Worm (Caenorhabditis elegans) whole organism, L1 larva: ENCODE results near the gene mec-7.
A peak's percentile ranks its signal among the peaks of the same experiment; 100 is the strongest.

Experiments
- C04F5.9 ChIP-seq: sonication (generic microtip); optimal IDR thresholded peaks from 2 replicates; lab custom pipeline; 2016; ENCODE audit warnings: missing genetic modification characterization, missing compliant biosample characterization
- C16A3.4 ChIP-seq: fragments of 150-350 bp; optimal IDR thresholded peaks from 2 replicates; lab custom pipeline; 2014; ENCODE audit warnings: missing biosample characterization, missing genetic modification characterization
- C34B4.2 ChIP-seq: sonication (generic microtip); optimal IDR thresholded peaks from 2 replicates; lab custom pipeline; 2017; ENCODE audit warnings: mild to moderate bottlenecking, missing genetic modification characterization, missing compliant biosample characterization
- F16B12.6 ChIP-seq: fragments of 150-350 bp; optimal IDR thresholded peaks from 2 replicates; lab custom pipeline; 2014; ENCODE audit warnings: missing biosample characterization, missing genetic modification characterization
- aha-1 ChIP-seq: fragments of 150-350 bp; optimal IDR thresholded peaks from 2 replicates; lab custom pipeline; 2014; ENCODE audit warnings: missing biosample characterization, missing genetic modification characterization
- alr-1 ChIP-seq: fragments of 200-800 bp; sonication (Bioruptor generic); optimal IDR thresholded peaks from 2 replicates; lab custom pipeline; 2018; ENCODE audit warnings: borderline replicate concordance, mild to moderate bottlenecking, missing genetic modification characterization, missing compliant biosample characterization
- ama-1 ChIP-seq: fragments of 150-350 bp; optimal IDR thresholded peaks from 2 replicates; lab custom pipeline; 2014
- ceh-63 ChIP-seq: fragments of 200-800 bp; sonication (Bioruptor generic); optimal IDR thresholded peaks from 2 replicates; lab custom pipeline; 2018; ENCODE audit warnings: mild to moderate bottlenecking, missing genetic modification characterization, missing compliant biosample characterization
- ceh-8 ChIP-seq: fragments of 200-800 bp; sonication (Bioruptor generic); optimal IDR thresholded peaks from 2 replicates; lab custom pipeline; 2018; ENCODE audit warnings: mild to moderate bottlenecking, missing genetic modification characterization, moderate library complexity, missing compliant biosample characterization
- ceh-82 ChIP-seq, 3 experiments: fragments of 150-350 bp in 1 of 3; sonication (generic microtip) in 2 of 3; optimal IDR thresholded peaks; 2 replicates each; lab custom pipeline; 2014 to 2017; ENCODE audit warnings: missing biosample characterization in 3 of 3, missing genetic modification characterization in 3 of 3
- ceh-90 ChIP-seq: sonication (generic microtip); optimal IDR thresholded peaks from 2 replicates; lab custom pipeline; 2016; ENCODE audit warnings: missing genetic modification characterization, missing compliant biosample characterization
- ces-1 ChIP-seq: fragments of 150-350 bp; optimal IDR thresholded peaks from 2 replicates; lab custom pipeline; 2014; ENCODE audit warnings: missing biosample characterization, missing genetic modification reagents, missing genetic modification characterization
- dsc-1 ChIP-seq: sonication (generic microtip); optimal IDR thresholded peaks from 2 replicates; lab custom pipeline; 2016; ENCODE audit warnings: mild to moderate bottlenecking, missing genetic modification characterization, missing compliant biosample characterization
- efl-1 ChIP-seq, 4 experiments: fragments of 150-350 bp; optimal IDR thresholded peaks in 3 of 4; peaks in 1 of 4; 1 replicate in 1 of 4; 2 replicates in 3 of 4; lab custom pipeline; 2014; ENCODE audit warnings: missing biosample characterization in 2 of 4, missing genetic modification characterization in 2 of 4, missing genetic modification reagents in 2 of 4
- egl-13 ChIP-seq: sonication (generic microtip); optimal IDR thresholded peaks from 2 replicates; lab custom pipeline; 2016; ENCODE audit warnings: missing genotype, missing genetic modification reagents, missing genetic modification characterization, missing compliant biosample characterization
- elt-2 ChIP-seq: sonication (generic microtip); optimal IDR thresholded peaks from 2 replicates; lab custom pipeline; 2016; ENCODE audit warnings: missing genetic modification characterization, mild to moderate bottlenecking, inconsistent platforms, missing compliant biosample characterization, missing genetic modification reagents
- elt-3 ChIP-seq, 6 experiments: fragments of 150-350 bp in 1 of 6; sonication (generic microtip); optimal IDR thresholded peaks; 2 replicates each; lab custom pipeline; 2017 to 2018; ENCODE audit warnings: missing biosample characterization in 6 of 6, missing genetic modification characterization in 6 of 6, inconsistent platforms in 1 of 6
- ets-5 ChIP-seq: fragments of 200-800 bp; sonication (Bioruptor generic); IDR thresholded peaks from 2 replicates; pipeline ENCODE4 v1.3.6; 2022; ENCODE audit warnings: missing genetic modification characterization, missing compliant biosample characterization
- grh-1 ChIP-seq: fragments of 200-800 bp; sonication (Bioruptor generic); IDR thresholded peaks from 2 replicates; pipeline ENCODE4 v1.3.6; 2022; ENCODE audit warnings: missing genetic modification reagents, missing genetic modification characterization, missing compliant biosample characterization
- hlh-4 ChIP-seq: sonication (generic microtip); optimal IDR thresholded peaks from 2 replicates; lab custom pipeline; 2016; ENCODE audit warnings: mild to moderate bottlenecking, missing genetic modification characterization, missing compliant biosample characterization
- hpl-2 ChIP-seq: fragments of 150-350 bp; optimal IDR thresholded peaks from 2 replicates; lab custom pipeline; 2014; ENCODE audit warnings: missing biosample characterization, missing genetic modification reagents, missing genetic modification characterization
- jun-1 ChIP-seq: fragments of 150-350 bp; optimal IDR thresholded peaks from 2 replicates; lab custom pipeline; 2014; ENCODE audit warnings: missing biosample characterization, missing genetic modification reagents, missing genetic modification characterization
- lin-14 ChIP-seq: fragments of 200-800 bp; sonication (Bioruptor generic); optimal IDR thresholded peaks from 2 replicates; lab custom pipeline; 2018; ENCODE audit warnings: mild to moderate bottlenecking, missing genetic modification characterization, moderate library complexity, missing compliant biosample characterization
- lin-15B ChIP-seq: fragments of 150-350 bp; sonication (generic microtip); optimal IDR thresholded peaks from 3 replicates; lab custom pipeline; 2014; ENCODE audit warnings: missing biosample characterization, missing genetic modification characterization
- lin-35 ChIP-seq, 2 experiments: fragments of 150-350 bp; optimal IDR thresholded peaks; 2 replicates each; lab custom pipeline; 2014; ENCODE audit warnings: missing biosample characterization in 2 of 2, missing genetic modification characterization in 2 of 2, missing genetic modification reagents in 2 of 2
- lir-3 ChIP-seq: sonication (generic microtip); optimal IDR thresholded peaks from 2 replicates; lab custom pipeline; 2016; ENCODE audit warnings: mild to moderate bottlenecking, missing genetic modification characterization, moderate library complexity, missing compliant biosample characterization; ENCODE audit not compliant: poor library complexity
- mab-9 ChIP-seq: fragments of 200-800 bp; sonication (Bioruptor generic); IDR thresholded peaks from 2 replicates; pipeline ENCODE4 v1.3.6; 2022; ENCODE audit warnings: missing genetic modification reagents, missing genetic modification characterization, missing compliant biosample characterization
- mef-2 ChIP-seq: fragments of 150-350 bp; optimal IDR thresholded peaks from 2 replicates; lab custom pipeline; 2014; ENCODE audit warnings: missing biosample characterization, missing genetic modification characterization
- nhr-11 ChIP-seq: fragments of 150-350 bp; optimal IDR thresholded peaks from 2 replicates; lab custom pipeline; 2014; ENCODE audit warnings: missing biosample characterization, missing genetic modification characterization
- nhr-12 ChIP-seq: sonication (generic microtip); optimal IDR thresholded peaks from 2 replicates; lab custom pipeline; 2017; ENCODE audit warnings: missing biosample characterization, missing genetic modification characterization
- nhr-19 ChIP-seq: fragments of 200-800 bp; sonication (Bioruptor generic); conservative IDR thresholded peaks from 2 replicates; pipeline ENCODE4 v1.3.6; 2022; ENCODE audit warnings: missing genetic modification characterization, missing compliant biosample characterization
- nhr-20 ChIP-seq: sonication (generic microtip); optimal IDR thresholded peaks from 2 replicates; lab custom pipeline; 2016; ENCODE audit warnings: mild to moderate bottlenecking, missing genetic modification characterization, missing compliant biosample characterization
- nhr-237 ChIP-seq: fragments of 150-350 bp; optimal IDR thresholded peaks from 2 replicates; lab custom pipeline; 2014; ENCODE audit warnings: missing biosample characterization, missing genetic modification characterization
- nhr-71 ChIP-seq: sonication (generic microtip); optimal IDR thresholded peaks from 2 replicates; lab custom pipeline; 2016; ENCODE audit warnings: mild to moderate bottlenecking, missing genetic modification characterization, moderate library complexity, missing compliant biosample characterization
- nhr-76 ChIP-seq: sonication (generic microtip); optimal IDR thresholded peaks from 2 replicates; lab custom pipeline; 2017; ENCODE audit warnings: missing biosample characterization, missing genetic modification characterization
- nhr-77 ChIP-seq: fragments of 150-350 bp; optimal IDR thresholded peaks from 2 replicates; lab custom pipeline; 2014; ENCODE audit warnings: missing biosample characterization, missing genetic modification characterization
- nhr-84 ChIP-seq: sonication (generic microtip); optimal IDR thresholded peaks from 2 replicates; lab custom pipeline; 2017; ENCODE audit warnings: missing biosample characterization, missing genetic modification characterization
- nhr-90 ChIP-seq: sonication (generic microtip); optimal IDR thresholded peaks from 2 replicates; lab custom pipeline; 2016; ENCODE audit warnings: mild to moderate bottlenecking, missing genetic modification characterization, missing compliant biosample characterization; ENCODE audit not compliant: poor library complexity
- pax-3 ChIP-seq: fragments of 200-800 bp; sonication (Bioruptor generic); optimal IDR thresholded peaks from 2 replicates; lab custom pipeline; 2018; ENCODE audit warnings: mild to moderate bottlenecking, missing genetic modification characterization, moderate library complexity, missing compliant biosample characterization
- pqm-1 ChIP-seq: sonication (generic microtip); optimal IDR thresholded peaks from 3 replicates; lab custom pipeline; 2017; ENCODE audit warnings: missing biosample characterization, missing genetic modification characterization
- skn-1 ChIP-seq: fragments of 150-350 bp; optimal IDR thresholded peaks from 2 replicates; lab custom pipeline; 2014; ENCODE audit warnings: missing biosample characterization, missing genetic modification characterization
- snu-23 ChIP-seq: sonication (generic microtip); optimal IDR thresholded peaks from 2 replicates; lab custom pipeline; 2016; ENCODE audit warnings: missing genetic modification characterization, missing compliant biosample characterization
- sox-4 ChIP-seq: sonication (generic microtip); optimal IDR thresholded peaks from 2 replicates; lab custom pipeline; 2016; ENCODE audit warnings: missing genetic modification characterization, missing compliant biosample characterization
- swsn-7 ChIP-seq: sonication (generic microtip); optimal IDR thresholded peaks from 2 replicates; lab custom pipeline; 2016; ENCODE audit warnings: missing genetic modification characterization, missing compliant biosample characterization
- tlp-1 ChIP-seq: fragments of 150-350 bp; optimal IDR thresholded peaks from 2 replicates; lab custom pipeline; 2014; ENCODE audit warnings: missing biosample characterization, missing genetic modification characterization
- unc-30 ChIP-seq: sonication (generic microtip); optimal IDR thresholded peaks from 2 replicates; lab custom pipeline; 2017; ENCODE audit warnings: missing biosample characterization, missing genetic modification characterization
- unc-62 ChIP-seq: fragments of 150-350 bp; optimal IDR thresholded peaks from 2 replicates; lab custom pipeline; 2014; ENCODE audit warnings: missing biosample characterization, missing genetic modification reagents, missing genetic modification characterization
- unc-98 ChIP-seq: fragments of 200-800 bp; sonication (Bioruptor generic); IDR thresholded peaks from 2 replicates; pipeline ENCODE4 v1.3.6; 2022; ENCODE audit warnings: missing genetic modification characterization, missing compliant biosample characterization
- vab-15 ChIP-seq: sonication (generic microtip); optimal IDR thresholded peaks from 2 replicates; lab custom pipeline; 2017; ENCODE audit warnings: missing genotype, mild to moderate bottlenecking, missing genetic modification characterization, missing compliant biosample characterization
- xbp-1 ChIP-seq: sonication (generic microtip); optimal IDR thresholded peaks from 2 replicates; lab custom pipeline; 2016; ENCODE audit warnings: missing genetic modification characterization, missing compliant biosample characterization
- zag-1 ChIP-seq: fragments of 150-350 bp; optimal IDR thresholded peaks from 2 replicates; lab custom pipeline; 2014; ENCODE audit warnings: missing biosample characterization, missing genetic modification characterization
- ztf-4 ChIP-seq: fragments of 150-350 bp; optimal IDR thresholded peaks from 2 replicates; lab custom pipeline; 2014; ENCODE audit warnings: missing biosample characterization, missing genetic modification characterization

Gene mec-7

DNA sequence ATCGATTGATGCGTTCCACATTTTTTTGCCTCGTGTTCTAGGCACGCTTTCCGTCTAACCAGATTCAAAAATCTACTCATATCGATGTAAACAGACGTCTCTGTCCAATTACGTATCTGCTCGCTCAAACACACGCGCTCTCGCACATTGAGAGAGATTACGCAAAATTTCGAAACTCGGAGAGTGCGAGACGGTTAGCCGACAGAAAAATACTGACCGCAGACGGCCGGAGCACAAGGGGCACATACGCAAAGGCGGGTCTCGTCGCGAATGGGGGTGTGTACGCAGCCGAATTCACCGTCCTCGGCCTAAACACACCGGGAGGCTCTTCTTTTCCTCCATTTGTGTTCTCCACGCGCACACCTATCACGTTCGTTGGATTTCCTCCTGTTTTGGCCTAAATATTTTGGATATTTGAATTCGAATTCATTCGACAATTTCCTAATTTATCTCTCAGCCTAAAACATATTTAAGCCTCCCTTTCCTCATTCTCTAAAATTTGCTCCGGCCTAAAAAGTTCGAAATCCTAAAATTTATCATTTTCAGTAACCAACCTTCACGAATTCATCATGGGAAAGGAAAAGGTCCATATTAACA, 46.7 kb upstream of the mec-7 start, which contains the start of gene eef-1A.2:
eef-1A.2 (plus strand) TSS at position 547 of the 597 bp plus-strand sequence.
- peak; percentile 92 for TF ChIP-seq ceh-8 (GFP tag; lab: Kevin White, UChicago)
- peak; percentile 53 for TF ChIP-seq vab-15 (tag; lab: Kevin White, UChicago)
- peak; percentile 89 to 97 (median 96) for TF ChIP-seq ceh-82 (tag; optimal IDR thresholded peaks at IDR 0.05; lab: Kevin White, UChicago)
- peak; percentile 97 for TF ChIP-seq snu-23 (GFP tag; lab: Kevin White, UChicago)
- TF ChIP-seq aha-1 (tag; lab: Kevin White, UChicago): peak; percentile 76
- TF ChIP-seq hpl-2 (GFP tag; lab: Kevin White, UChicago): peak; percentile 88
- TF ChIP-seq nhr-76 (tag; lab: Kevin White, UChicago): no peak
- TF ChIP-seq efl-1 (optimal IDR thresholded peaks at IDR 0.05; lab: Kevin White, UChicago): peak; percentile 82 to 93
- peak; percentile 79 to 96 for TF ChIP-seq efl-1 (GFP tag; optimal IDR thresholded peaks at IDR 0.05 in 1 of 2; lab: Kevin White, UChicago)
- peak; percentile 92 for TF ChIP-seq egl-13
- TF ChIP-seq lin-14 (GFP tag; lab: Kevin White, UChicago): peak; percentile 99
- TF ChIP-seq nhr-12 (tag; lab: Kevin White, UChicago): no peak
- TF ChIP-seq nhr-20 (tag; lab: Kevin White, UChicago): peak; percentile 97
- TF ChIP-seq dsc-1 (tag; lab: Kevin White, UChicago): peak; percentile 97
- TF ChIP-seq ztf-4 (tag; lab: Kevin White, UChicago): peak; percentile 76
- TF ChIP-seq unc-62 (GFP tag; lab: Kevin White, UChicago): no peak
- TF ChIP-seq ets-5: no peak
- TF ChIP-seq ces-1: peak; percentile 44
- TF ChIP-seq ama-1 (lab: Kevin White, UChicago): peak; percentile 74
- no peak for TF ChIP-seq unc-30 (tag; lab: Kevin White, UChicago)
- TF ChIP-seq C34B4.2: no peak
- no peak for TF ChIP-seq tlp-1 (tag; lab: Kevin White, UChicago)
- peak; percentile 63 for TF ChIP-seq F16B12.6 (tag; lab: Kevin White, UChicago)
- TF ChIP-seq xbp-1 (tag; lab: Kevin White, UChicago): peak; percentile 95
- peak; percentile 94 for TF ChIP-seq nhr-237 (tag; lab: Kevin White, UChicago)
- peak; percentile 79 for TF ChIP-seq lir-3 (tag; lab: Kevin White, UChicago)
- peak in 3 of 6 experiments; percentile 89 to 98 (median 92) for TF ChIP-seq elt-3 (tag; optimal IDR thresholded peaks at IDR 0.05; lab: Kevin White, UChicago)
- peak; percentile 96 for TF ChIP-seq swsn-7 (tag; lab: Kevin White, UChicago)
- peak; percentile 81 for TF ChIP-seq nhr-84 (tag; lab: Kevin White, UChicago)
- TF ChIP-seq hlh-4 (tag; lab: Kevin White, UChicago): no peak
- peak; percentile 91 for TF ChIP-seq grh-1 (GFP tag; lab: Robert Waterston, UW)
- TF ChIP-seq sox-4 (tag; lab: Kevin White, UChicago): peak; percentile 60
- TF ChIP-seq ceh-63 (GFP tag; lab: Kevin White, UChicago): no peak
- TF ChIP-seq nhr-77 (tag; lab: Kevin White, UChicago): peak; percentile 97
- no peak for TF ChIP-seq alr-1 (tag; lab: Kevin White, UChicago)
- peak; percentile 61; the same call in 1 of the 2 replicates for TF ChIP-seq unc-98 (GFP tag; lab: Robert Waterston, UW)
- peak; percentile 94 for TF ChIP-seq nhr-19
- peak; percentile 89 for TF ChIP-seq C16A3.4 (tag; lab: Kevin White, UChicago)
- TF ChIP-seq lin-15B (tag; lab: Kevin White, UChicago): peak; percentile 78
- TF ChIP-seq mef-2: peak; percentile 95
- TF ChIP-seq nhr-90 (tag; lab: Kevin White, UChicago): peak; percentile 93
- peak; percentile 71 for TF ChIP-seq zag-1
- TF ChIP-seq nhr-11 (tag; lab: Kevin White, UChicago): peak; percentile 74
- TF ChIP-seq jun-1 (tag; lab: Kevin White, UChicago): peak; percentile 97
- TF ChIP-seq elt-2 (tag; lab: Kevin White, UChicago): peak; percentile 86
- TF ChIP-seq lin-35 (GFP tag; optimal IDR thresholded peaks at IDR 0.05; lab: Kevin White, UChicago): peak; percentile 82 to 92
- peak; percentile 68 for TF ChIP-seq C04F5.9 (tag; lab: Kevin White, UChicago)
- TF ChIP-seq pqm-1: peak; percentile 69
- peak; percentile 98 for TF ChIP-seq skn-1 (tag; lab: Kevin White, UChicago)
- TF ChIP-seq nhr-71 (tag; lab: Kevin White, UChicago): peak; percentile 98
- TF ChIP-seq mab-9 (GFP tag; lab: Robert Waterston, UW): peak; percentile 78
- TF ChIP-seq ceh-90 (tag; lab: Kevin White, UChicago): peak; percentile 55
- TF ChIP-seq pax-3 (tag; lab: Kevin White, UChicago): peak; percentile 95
